Worm (Caenorhabditis elegans): ENCODE results near the gene C16D9.1.

DNA sequence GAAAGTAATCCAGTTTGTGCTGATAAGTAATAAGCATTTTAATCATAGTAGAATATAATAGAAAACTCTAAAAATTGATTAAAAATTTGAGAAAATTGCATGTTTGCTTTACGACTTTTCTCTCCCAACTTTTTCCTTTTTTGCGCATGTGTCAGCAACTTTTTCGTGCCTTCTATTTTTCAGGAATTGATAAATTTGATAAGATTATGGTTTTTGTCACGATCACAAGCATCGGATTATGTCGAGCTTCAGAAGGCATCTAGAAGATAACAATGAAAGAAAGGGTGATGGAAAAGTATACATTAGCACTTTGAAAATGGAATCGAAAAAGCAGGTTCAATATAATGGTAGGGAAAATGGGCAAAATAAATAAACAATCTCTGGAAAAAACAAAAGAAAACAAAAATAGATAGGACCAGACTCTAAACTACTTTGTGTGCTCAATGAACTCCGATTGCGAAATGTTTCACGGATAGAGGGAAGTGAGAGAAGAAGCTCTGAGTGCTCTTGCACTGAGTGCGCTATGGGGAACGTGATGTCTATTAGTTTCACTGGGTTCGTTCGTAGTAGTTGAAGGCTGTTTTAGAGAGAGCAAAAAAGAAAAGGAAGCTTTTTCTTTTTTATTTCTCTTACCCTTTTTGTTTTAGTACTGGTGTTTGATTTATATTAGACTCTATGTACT, 29.1 kb downstream of the C16D9.1 start:
- TF ChIP-seq unc-39 (tag; optimal IDR thresholded peaks at IDR 0.05) (no peak), ces-1 (GFP tag; optimal IDR thresholded peaks at IDR 0.05) (no peak), lin-13 (tag; optimal IDR thresholded peaks at IDR 0.05) (no peak), ceh-43 (GFP tag; optimal IDR thresholded peaks at IDR 0.05) (no peak), nhr-28 (tag; optimal IDR thresholded peaks at IDR 0.05) (no peak), snpc-4 (tag; optimal IDR thresholded peaks at IDR 0.05) (no peak), ztf-11 (tag; optimal IDR thresholded peaks at IDR 0.05) (no peak), elt-3 (tag; optimal IDR thresholded peaks at IDR 0.05) (no peak), blmp-1 (tag; optimal IDR thresholded peaks at IDR 0.05) (no peak)
